Fruit fly (Drosophila melanogaster) Kc167 (cell line): ENCODE results near the gene Klp31E.

Source experiments
- Myc ChIP-seq: fragments of >200 bp; optimal IDR thresholded peaks from 2 replicates; lab custom pipeline; 2017; ENCODE audit warnings: missing external identifiers
- Sin3A ChIP-seq: fragments of >200 bp; optimal IDR thresholded peaks from 2 replicates; lab custom pipeline; 2018; ENCODE audit warnings: missing external identifiers
- h ChIP-seq: fragments of >200 bp; optimal IDR thresholded peaks from 3 replicates; lab custom pipeline; 2018; ENCODE audit warnings: missing external identifiers
- insv ChIP-seq: fragments of >200 bp; optimal IDR thresholded peaks from 3 replicates; lab custom pipeline; 2018; ENCODE audit warnings: missing external identifiers
- psq ChIP-seq: fragments of >200 bp; optimal IDR thresholded peaks from 2 replicates; lab custom pipeline; 2017; ENCODE audit warnings: missing external identifiers
- ttk ChIP-seq: sonication (Bioruptor generic); optimal IDR thresholded peaks from 2 replicates; lab custom pipeline; 2017; ENCODE audit warnings: missing external identifiers

The Klp31E gene

dm6 chr2L:10452296-10452695 lies 38.5 kb downstream of the Klp31E start, which contains the start of gene ppk10:
TSS of gene ppk10 (minus strand) at chr2L:10452396.
- TF ChIP-seq h (no peak), insv (lab: Kevin White, UChicago) (no peak), psq (lab: Kevin White, UChicago) (no peak), ttk (lab: Kevin White, UChicago) (no peak), Myc (lab: Kevin White, UChicago) (no peak)

dm6 chr2L:10455944-10456520 lies 42.2 kb downstream of the Klp31E start:
- TF ChIP-seq ttk (lab: Kevin White, UChicago) (no peak), h (no peak), Sin3A (no peak), Myc (lab: Kevin White, UChicago) (no peak), insv (lab: Kevin White, UChicago) (no peak), psq (lab: Kevin White, UChicago) (no peak)

dm6 chr2L:10457191-10457899 lies 43.5 kb downstream of the Klp31E start, which contains the start of the genes LManI and LManII:
TSS of gene LManI (minus strand) at chr2L:10457241.
TSS of gene LManII (plus strand) at chr2L:10457658.
- TF ChIP-seq Myc (lab: Kevin White, UChicago) (no peak), ttk (lab: Kevin White, UChicago) (no peak), psq (lab: Kevin White, UChicago) (no peak), h (no peak), Sin3A (no peak), insv (lab: Kevin White, UChicago) (no peak)

dm6 chr2L:10458979-10459378 lies 45.2 kb downstream of the Klp31E start:
- TF ChIP-seq psq (lab: Kevin White, UChicago), result no peak
- TF ChIP-seq h, result no peak
- no peak for TF ChIP-seq insv (lab: Kevin White, UChicago)
- TF ChIP-seq ttk (lab: Kevin White, UChicago), result no peak
- TF ChIP-seq Myc (lab: Kevin White, UChicago), result no peak
- no peak for TF ChIP-seq Sin3A

- TF ChIP-seq insv (lab: Kevin White, UChicago), result no peak
- TF ChIP-seq h, result no peak
These were observed 53.1 kb downstream of the Klp31E start for dm6 chr2L:10466865-10467270.

dm6 chr2L:10468388-10468787 lies 54.6 kb downstream of the Klp31E start:
- TF ChIP-seq Sin3A, result no peak
- TF ChIP-seq ttk (lab: Kevin White, UChicago), result no peak
- no peak for TF ChIP-seq h
- TF ChIP-seq insv (lab: Kevin White, UChicago), result no peak
- no peak for TF ChIP-seq Myc (lab: Kevin White, UChicago)
- no peak for TF ChIP-seq psq (lab: Kevin White, UChicago)
